Fruit fly (Drosophila melanogaster) whole organism, embryonic: ENCODE measurements around the gene CG15803.

ENCODE experiments used
- Atf6 ChIP-seq: fragments of 200-800 bp; sonication (Bioruptor generic); IDR thresholded peaks from 2 replicates; pipeline ENCODE4 v1.3.6; 2022; ENCODE audit warnings: missing biosample characterization, missing genetic modification characterization
- Awh ChIP-seq: fragments of 200-800 bp; sonication (Bioruptor generic); IDR thresholded peaks from 2 replicates; pipeline ENCODE4, ENCODE4 v1.3.6; 2022; ENCODE audit warnings: missing biosample characterization, missing genetic modification characterization
- Bteb2 ChIP-seq: fragments of 200-800 bp; sonication (Bioruptor generic); optimal IDR thresholded peaks from 2 replicates; lab custom pipeline; 2016; ENCODE audit warnings: missing biosample characterization, missing genetic modification characterization
- CG1024 ChIP-seq: fragments of 200-800 bp; sonication (Bioruptor generic); IDR thresholded peaks from 2 replicates; pipeline ENCODE4 v1.3.6; 2022; ENCODE audit warnings: missing biosample characterization, missing genetic modification characterization
- CG10654 ChIP-seq: fragments of 200-800 bp; sonication (Bioruptor generic); optimal IDR thresholded peaks from 2 replicates; lab custom pipeline; 2016; ENCODE audit warnings: missing biosample characterization, missing genetic modification characterization
- CG12219 ChIP-seq: fragments of 200-800 bp; sonication (Bioruptor generic); optimal IDR thresholded peaks from 3 replicates; lab custom pipeline; 2018; ENCODE audit warnings: missing biosample characterization, mild to moderate bottlenecking, missing genetic modification characterization
- CG1529 ChIP-seq: fragments of 200-800 bp; sonication (Bioruptor generic); optimal IDR thresholded peaks from 3 replicates; lab custom pipeline; 2018; ENCODE audit warnings: missing biosample characterization, missing genetic modification characterization
- CG15479 ChIP-seq: fragments of 200-800 bp; sonication (Bioruptor generic); optimal IDR thresholded peaks from 3 replicates; lab custom pipeline; 2019; ENCODE audit warnings: missing biosample characterization, mild to moderate bottlenecking, missing genetic modification characterization, moderate library complexity
- CG1647 ChIP-seq: fragments of 200-800 bp; sonication (Bioruptor generic); optimal IDR thresholded peaks from 3 replicates; lab custom pipeline; 2016; ENCODE audit warnings: missing biosample characterization, missing genetic modification characterization
- CG17612 ChIP-seq: fragments of 200-800 bp; sonication (Bioruptor generic); IDR thresholded peaks from 2 replicates; pipeline ENCODE4 v1.3.6; 2022; ENCODE audit warnings: missing biosample characterization, missing genetic modification characterization
- CG2202 ChIP-seq: fragments of 200-800 bp; sonication (Bioruptor generic); optimal IDR thresholded peaks from 2 replicates; lab custom pipeline; 2018; ENCODE audit warnings: missing biosample characterization, mild to moderate bottlenecking, missing genetic modification characterization
- CG2889 ChIP-seq: fragments of 200-800 bp; sonication (Bioruptor generic); IDR thresholded peaks from 3 replicates; pipeline ENCODE4 v1.3.6; 2022; ENCODE audit warnings: missing biosample characterization, missing genetic modification characterization
- CG32532 ChIP-seq: fragments of 200-800 bp; sonication (Bioruptor generic); IDR thresholded peaks from 2 replicates; pipeline ENCODE4 v1.3.6; 2022; ENCODE audit warnings: missing biosample characterization, missing genetic modification characterization
- CG33213 ChIP-seq: fragments of 200-800 bp; sonication (Bioruptor generic); optimal IDR thresholded peaks from 3 replicates; lab custom pipeline; 2016; ENCODE audit warnings: missing biosample characterization, missing genetic modification characterization
- CG3726 ChIP-seq: fragments of 200-800 bp; sonication (Bioruptor generic); IDR thresholded peaks from 3 replicates; pipeline ENCODE4, ENCODE4 v1.3.6; 2022; ENCODE audit warnings: missing biosample characterization, missing genetic modification characterization
- CG3838 ChIP-seq: fragments of 200-800 bp; sonication (Bioruptor generic); optimal IDR thresholded peaks from 3 replicates; lab custom pipeline; 2016; ENCODE audit warnings: missing biosample characterization, missing genetic modification characterization
- CG4707 ChIP-seq: fragments of 200-800 bp; sonication (Bioruptor generic); optimal IDR thresholded peaks from 2 replicates; lab custom pipeline; 2018; ENCODE audit warnings: missing biosample characterization, mild to moderate bottlenecking, missing genetic modification characterization, moderate library complexity
- CG4730 ChIP-seq: fragments of 200-800 bp; sonication (Bioruptor generic); IDR thresholded peaks from 2 replicates; pipeline ENCODE4 v1.3.6; 2022; ENCODE audit warnings: missing biosample characterization, missing genetic modification characterization
- CG5180 ChIP-seq: fragments of 200-800 bp; sonication (Bioruptor generic); optimal IDR thresholded peaks from 3 replicates; lab custom pipeline; 2017; ENCODE audit warnings: missing biosample characterization, missing genetic modification characterization, mild to moderate bottlenecking, moderate library complexity, missing genetic modification reagents
- CG7372 ChIP-seq: fragments of 200-800 bp; sonication (Bioruptor generic); IDR thresholded peaks from 2 replicates; pipeline ENCODE4 v1.3.6; 2022; ENCODE audit warnings: missing biosample characterization, missing genetic modification characterization
- CG8924 ChIP-seq: fragments of 200-800 bp; optimal IDR thresholded peaks from 3 replicates; lab custom pipeline; 2019; ENCODE audit warnings: missing biosample characterization, mild to moderate bottlenecking, missing genetic modification characterization, moderate library complexity
- CG8944 ChIP-seq: fragments of 200-800 bp; sonication (Bioruptor generic); optimal IDR thresholded peaks from 3 replicates; lab custom pipeline; 2016; ENCODE audit warnings: missing biosample characterization, missing genetic modification characterization
- CrebB ChIP-seq: fragments of 200-800 bp; sonication (Bioruptor generic); optimal IDR thresholded peaks from 3 replicates; lab custom pipeline; 2018; ENCODE audit warnings: missing biosample characterization, mild to moderate bottlenecking, missing genetic modification characterization
- Dip2 ChIP-seq: fragments of 200-800 bp; sonication (Bioruptor generic); IDR thresholded peaks from 2 replicates; pipeline ENCODE4 v1.3.6; 2022; ENCODE audit warnings: missing biosample characterization, missing genetic modification characterization
- Dip3 ChIP-seq: fragments of 200-800 bp; sonication (Bioruptor generic); optimal IDR thresholded peaks from 3 replicates; lab custom pipeline; 2016; ENCODE audit warnings: missing biosample characterization, missing genetic modification characterization
- Dll ChIP-seq: fragments of 200-800 bp; sonication (Bioruptor generic); IDR thresholded peaks from 4 replicates; pipeline ENCODE4 v1.3.6; 2022; ENCODE audit warnings: missing biosample characterization, missing genetic modification characterization; ENCODE audit not compliant: partially characterized antibody
- E2f1 ChIP-seq: fragments of 200-800 bp; sonication (Bioruptor generic); IDR thresholded peaks from 2 replicates; pipeline ENCODE4 v1.3.6; 2022; ENCODE audit warnings: missing biosample characterization, missing genetic modification characterization
- Eip74EF ChIP-seq, 2 experiments: fragments of 200-800 bp in 1 of 2; fragments of >200 bp in 1 of 2; sonication (Bioruptor generic) in 1 of 2; optimal IDR thresholded peaks; 2 replicates each; lab custom pipeline; 2017 to 2019; ENCODE audit warnings: missing biosample characterization in 2 of 2, missing genetic modification characterization in 2 of 2, mild to moderate bottlenecking in 1 of 2, moderate library complexity in 1 of 2
- Gug ChIP-seq: fragments of 200-800 bp; sonication (Bioruptor generic); IDR thresholded peaks from 4 replicates; pipeline ENCODE4 v1.3.6; 2022; ENCODE audit warnings: missing biosample characterization, missing genetic modification characterization
- MESR4 ChIP-seq: fragments of 200-800 bp; sonication (Bioruptor generic); optimal IDR thresholded peaks from 2 replicates; lab custom pipeline; 2018; ENCODE audit warnings: missing biosample characterization, mild to moderate bottlenecking, missing genetic modification characterization, moderate library complexity
- Mrtf ChIP-seq: fragments of 200-800 bp; sonication (Bioruptor generic); IDR thresholded peaks from 3 replicates; pipeline ENCODE4 v1.3.6; 2022; ENCODE audit warnings: missing biosample characterization, missing genetic modification characterization
- Neu2 ChIP-seq: fragments of 200-800 bp; sonication (Bioruptor generic); optimal IDR thresholded peaks from 3 replicates; lab custom pipeline; 2016; ENCODE audit warnings: missing biosample characterization, missing genetic modification characterization, borderline replicate concordance
- Optix ChIP-seq: fragments of 200-800 bp; sonication (Bioruptor generic); IDR thresholded peaks from 3 replicates; pipeline ENCODE4 v1.3.6; 2022; ENCODE audit warnings: missing biosample characterization, missing genetic modification characterization
- az2 ChIP-seq: fragments of 200-800 bp; sonication (Bioruptor generic); optimal IDR thresholded peaks from 3 replicates; lab custom pipeline; 2016; ENCODE audit warnings: missing biosample characterization, missing genetic modification characterization
- bab2 ChIP-seq: fragments of 200-800 bp; sonication (Bioruptor generic); optimal IDR thresholded peaks from 2 replicates; lab custom pipeline; 2016; ENCODE audit warnings: missing biosample characterization, missing genetic modification characterization
- bcd ChIP-seq: fragments of 200-800 bp; sonication (Bioruptor generic); optimal IDR thresholded peaks from 2 replicates; lab custom pipeline; 2017; ENCODE audit warnings: missing biosample characterization, mild to moderate bottlenecking, missing genetic modification characterization
- bigmax ChIP-seq: fragments of 200-800 bp; sonication (Bioruptor generic); optimal IDR thresholded peaks from 2 replicates; lab custom pipeline; 2018; ENCODE audit warnings: missing biosample characterization, mild to moderate bottlenecking, missing genetic modification characterization
- da ChIP-seq: fragments of 200-800 bp; sonication (Bioruptor generic); optimal IDR thresholded peaks from 2 replicates; lab custom pipeline; 2016; ENCODE audit warnings: missing biosample characterization, missing genetic modification characterization
- dimm ChIP-seq: fragments of 200-800 bp; sonication (Bioruptor generic); IDR thresholded peaks from 2 replicates; pipeline ENCODE4 v1.3.6; 2022; ENCODE audit warnings: missing biosample characterization, missing genetic modification characterization
- dm ChIP-seq: fragments of 200-800 bp; sonication (Bioruptor generic); optimal IDR thresholded peaks from 3 replicates; lab custom pipeline; 2016; ENCODE audit warnings: missing biosample characterization, missing genetic modification characterization
- eyg ChIP-seq: fragments of 200-800 bp; sonication (Bioruptor generic); optimal IDR thresholded peaks from 3 replicates; lab custom pipeline; 2016; ENCODE audit warnings: missing biosample characterization, missing genetic modification characterization
- gsb ChIP-seq: fragments of 200-800 bp; sonication (Bioruptor generic); IDR thresholded peaks from 2 replicates; pipeline ENCODE4 v1.3.6; 2022; ENCODE audit warnings: missing biosample characterization, missing genetic modification characterization
- lola ChIP-seq, 3 experiments: fragments of >200 bp in 2 of 3; fragments of 200-800 bp in 1 of 3; sonication (Bioruptor generic) in 1 of 3; optimal IDR thresholded peaks; 2 replicates each; lab custom pipeline; 2017 to 2019; ENCODE audit warnings: missing biosample characterization in 3 of 3, missing genetic modification characterization in 3 of 3, mild to moderate bottlenecking in 1 of 3, moderate library complexity in 1 of 3
- lov ChIP-seq, 2 experiments: fragments of 200-800 bp in 1 of 2; fragments of >200 bp in 1 of 2; sonication (Bioruptor generic) in 1 of 2; IDR thresholded peaks in 1 of 2; optimal IDR thresholded peaks in 1 of 2; 2 replicates in 1 of 2; 3 replicates in 1 of 2; pipeline versions ENCODE4 v1.3.6 to Lab custom; 2017 to 2022; ENCODE audit warnings: missing biosample characterization in 1 of 2, missing genetic modification characterization in 1 of 2
- nerfin-2 ChIP-seq: fragments of 200-800 bp; sonication (Bioruptor generic); IDR thresholded peaks from 2 replicates; pipeline ENCODE4 v1.3.6; 2022; ENCODE audit warnings: missing biosample characterization, missing genetic modification characterization; ENCODE audit not compliant: partially characterized antibody
- org-1 ChIP-seq: fragments of 200-800 bp; sonication (Bioruptor generic); optimal IDR thresholded peaks from 2 replicates; lab custom pipeline; 2017; ENCODE audit warnings: missing biosample characterization, missing genetic modification characterization
- otp ChIP-seq: fragments of 200-800 bp; sonication (Bioruptor generic); IDR thresholded peaks from 3 replicates; pipeline ENCODE4, ENCODE4 v1.3.6; 2022; ENCODE audit warnings: missing biosample characterization, missing genetic modification characterization
- tap ChIP-seq: fragments of 200-800 bp; optimal IDR thresholded peaks from 3 replicates; lab custom pipeline; 2019; ENCODE audit warnings: missing biosample characterization, mild to moderate bottlenecking, missing genetic modification characterization, moderate library complexity
- tgo ChIP-seq: fragments of 200-800 bp; sonication (Bioruptor generic); IDR thresholded peaks from 3 replicates; pipeline ENCODE4 v1.3.6; 2022; ENCODE audit warnings: missing biosample characterization, missing genetic modification characterization
- ttk ChIP-seq: fragments of 200-800 bp; sonication (Bioruptor generic); IDR thresholded peaks from 2 replicates; pipeline ENCODE4 v2.1.2; 2022; ENCODE audit warnings: missing biosample characterization, missing genetic modification characterization
- wdn ChIP-seq: fragments of 200-800 bp; sonication (Bioruptor generic); IDR thresholded peaks from 2 replicates; pipeline ENCODE4 v1.3.6; 2022; ENCODE audit warnings: missing biosample characterization, missing genetic modification characterization

The CG15803 gene

DNA sequence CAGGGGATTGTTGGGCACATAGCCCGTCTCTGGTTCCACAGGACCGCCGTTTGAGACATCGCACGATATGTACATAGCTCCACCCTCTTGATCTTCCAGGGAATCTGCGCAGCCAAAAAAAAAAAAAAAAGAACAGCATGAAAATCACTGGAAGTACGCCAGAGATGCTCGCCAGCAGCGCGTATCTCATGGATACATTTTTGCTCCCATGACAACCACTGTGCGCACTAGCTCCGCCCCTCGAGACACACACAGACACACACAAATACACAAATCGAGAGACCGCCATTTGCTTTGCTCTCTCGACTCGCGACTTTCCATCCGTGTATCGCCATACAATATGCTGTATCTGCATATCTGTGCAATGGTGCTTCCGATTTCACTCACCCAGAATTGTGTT, 10.8 kb upstream of the CG15803 start (continued):
- TF ChIP-seq lov (optimal IDR thresholded peaks at IDR 0.05; lab: Kevin White, UChicago) (no peak), lov (GFP tag; IDR thresholded peaks at IDR 0.05; lab: Robert Waterston, UW) (0 out of 3 replicates have a peak, but pooled peaks have one; percentile 24), Dip2 (no peak), CG5180 (GFP tag; lab: Kevin White, UChicago) (no peak), eyg (no peak), CG17612 (GFP tag; lab: Robert Waterston, UW) (no peak), bigmax (GFP tag; lab: Kevin White, UChicago) (no peak), CG33213 (GFP tag; lab: Kevin White, UChicago) (no peak), CG1647 (GFP tag; lab: Kevin White, UChicago) (no peak), Optix (GFP tag; lab: Robert Waterston, UW) (0 out of 3 replicates have a peak, but pooled peaks have one; percentile 23), ttk (GFP tag; lab: Robert Waterston, UW) (0 out of 2 replicates have a peak, but pooled peaks have one; percentile 41), az2 (GFP tag; lab: Kevin White, UChicago) (no peak), CG32532 (0 out of 2 replicates have a peak, but pooled peaks have one; percentile 19), CG1024 (GFP tag; lab: Robert Waterston, UW) (no peak), CG8924 (tag; lab: Kevin White, UChicago) (no peak), Eip74EF (GFP tag; optimal IDR thresholded peaks at IDR 0.05; lab: Kevin White, UChicago) (no peak), CG3838 (GFP tag; lab: Kevin White, UChicago) (no peak), Awh (GFP tag; lab: Robert Waterston, UW) (no peak), dimm (GFP tag; lab: Robert Waterston, UW) (no peak), wdn (no peak), CG12219 (no peak), CG1529 (GFP tag; lab: Kevin White, UChicago) (no peak), nerfin-2 (GFP tag; lab: Robert Waterston, UW) (no peak), CG8944 (no peak), Bteb2 (GFP tag; lab: Kevin White, UChicago) (no peak), CG2889 (GFP tag; lab: Robert Waterston, UW) (no peak), CG4707 (GFP tag; lab: Kevin White, UChicago) (peak; percentile 84), Mrtf (GFP tag; lab: Robert Waterston, UW) (no peak), gsb (GFP tag; lab: Robert Waterston, UW) (no peak), CG3726 (GFP tag; lab: Robert Waterston, UW) (no peak), tap (tag; lab: Kevin White, UChicago) (no peak), CG2202 (no peak), Neu2 (GFP tag; lab: Kevin White, UChicago) (no peak), Dll (no peak), lola (GFP tag; optimal IDR thresholded peaks at IDR 0.05; lab: Kevin White, UChicago) (no peak), MESR4 (no peak), CG7372 (GFP tag; lab: Robert Waterston, UW) (no peak), Dip3 (GFP tag; lab: Kevin White, UChicago) (no peak), tgo (GFP tag; lab: Robert Waterston, UW) (no peak), da (GFP tag; lab: Kevin White, UChicago) (no peak), CG15479 (GFP tag; lab: Kevin White, UChicago) (no peak), dm (GFP tag; lab: Kevin White, UChicago) (no peak), CrebB (no peak), E2f1 (GFP tag; lab: Robert Waterston, UW) (0 out of 2 replicates have a peak, but pooled peaks have one; percentile 19), bcd (GFP tag; lab: Kevin White, UChicago) (no peak), Gug (GFP tag; lab: Robert Waterston, UW) (no peak), otp (GFP tag; lab: Robert Waterston, UW) (0 out of 3 replicates have a peak, but pooled peaks have one; percentile 39), org-1 (GFP tag; lab: Kevin White, UChicago) (no peak), bab2 (no peak), CG4730 (GFP tag; lab: Robert Waterston, UW) (no peak), Atf6 (GFP tag; lab: Robert Waterston, UW) (no peak), CG10654 (GFP tag; lab: Kevin White, UChicago) (no peak)
